Fruit fly (Drosophila melanogaster) whole organism, pupa: ENCODE measurements around the gene CG31871.

ENCODE experiments used
- CG12605 ChIP-seq: fragments of 200-800 bp; sonication (Bioruptor generic); IDR thresholded peaks from 2 replicates; pipeline ENCODE4 v1.3.6; 2022; ENCODE audit warnings: missing biosample characterization, missing genetic modification characterization
- CG13204 ChIP-seq: fragments of 200-800 bp; sonication (Bioruptor generic); optimal IDR thresholded peaks from 2 replicates; lab custom pipeline; 2018; ENCODE audit warnings: missing biosample characterization, mild to moderate bottlenecking, missing genetic modification characterization, moderate library complexity
- CG17806 ChIP-seq: fragments of 200-800 bp; sonication (Bioruptor generic); optimal IDR thresholded peaks from 2 replicates; lab custom pipeline; 2018; ENCODE audit warnings: missing biosample characterization, mild to moderate bottlenecking, missing genetic modification characterization, moderate library complexity
- CG8301 ChIP-seq: fragments of 200-800 bp; sonication (Bioruptor generic); optimal IDR thresholded peaks from 2 replicates; lab custom pipeline; 2018; ENCODE audit warnings: missing biosample characterization, mild to moderate bottlenecking, missing genetic modification characterization
- Ets98B ChIP-seq: fragments of 200-800 bp; sonication (Bioruptor generic); IDR thresholded peaks from 2 replicates; pipeline ENCODE4 v1.3.6; 2022; ENCODE audit warnings: missing biosample characterization, missing genetic modification characterization
- Snoo ChIP-seq: fragments of 200-800 bp; sonication (Bioruptor generic); optimal IDR thresholded peaks from 3 replicates; lab custom pipeline; 2017; ENCODE audit warnings: missing biosample characterization, mild to moderate bottlenecking, missing genetic modification characterization, inconsistent platforms

- TF ChIP-seq CG12605 (GFP tag; lab: Robert Waterston, UW): no peak
- no peak for TF ChIP-seq CG13204 (GFP tag; lab: Kevin White, UChicago)
- TF ChIP-seq Snoo: no peak
- no peak for TF ChIP-seq Ets98B (GFP tag; lab: Robert Waterston, UW)
- no peak for TF ChIP-seq CG8301 (tag; lab: Kevin White, UChicago)
- TF ChIP-seq CG17806 (tag; lab: Kevin White, UChicago): no peak
These were observed 3.9 kb upstream of the CG31871 start, which contains the start of gene CG45690 for dm6 chr2L:10657981-10658380.
